Worm (Caenorhabditis elegans) whole organism, mixed stage, embryonic: ENCODE data around the gene dnj-26.

Experiments used
- ces-1 ChIP-seq: fragments of 150-350 bp; optimal IDR thresholded peaks from 2 replicates; lab custom pipeline; 2014; ENCODE audit warnings: missing biosample characterization, missing genetic modification reagents, missing genetic modification characterization
- cnd-1 ChIP-seq: fragments of 200-800 bp; sonication (Bioruptor generic); optimal IDR thresholded peaks from 2 replicates; lab custom pipeline; 2018; ENCODE audit warnings: mild to moderate bottlenecking, missing genetic modification characterization, missing compliant biosample characterization
- elt-1 ChIP-seq: sonication (generic microtip); optimal IDR thresholded peaks from 2 replicates; lab custom pipeline; 2017; ENCODE audit warnings: missing genetic modification characterization, mild to moderate bottlenecking, missing compliant biosample characterization, antibody characterized with exemption, moderate library complexity, borderline replicate concordance; ENCODE audit not compliant: insufficient read depth
- elt-3 ChIP-seq: fragments of 150-350 bp; optimal IDR thresholded peaks from 2 replicates; lab custom pipeline; 2014; ENCODE audit warnings: missing biosample characterization, missing genetic modification characterization
- nhr-12 ChIP-seq: fragments of 150-350 bp; optimal IDR thresholded peaks from 2 replicates; lab custom pipeline; 2014; ENCODE audit warnings: missing biosample characterization, missing genetic modification characterization
- nhr-237 ChIP-seq: fragments of 150-350 bp; optimal IDR thresholded peaks from 2 replicates; lab custom pipeline; 2014; ENCODE audit warnings: missing biosample characterization, missing genetic modification characterization
- nhr-76 ChIP-seq: sonication (generic microtip); optimal IDR thresholded peaks from 2 replicates; lab custom pipeline; 2017; ENCODE audit warnings: missing biosample characterization, missing genetic modification characterization
- pha-4 ChIP-seq: fragments of 150-350 bp; optimal IDR thresholded peaks from 2 replicates; lab custom pipeline; 2018; ENCODE audit warnings: missing biosample characterization, missing genetic modification reagents, missing genetic modification characterization
- snpc-4 ChIP-seq: fragments of 150-350 bp; optimal IDR thresholded peaks from 2 replicates; lab custom pipeline; 2014; ENCODE audit warnings: missing biosample characterization, missing genetic modification characterization
- unc-120 ChIP-seq: sonication (generic microtip); optimal IDR thresholded peaks from 2 replicates; lab custom pipeline; 2017; ENCODE audit warnings: missing genetic modification characterization, missing compliant biosample characterization; ENCODE audit not compliant: poor library complexity, severe bottlenecking
- unc-39 ChIP-seq: fragments of 150-350 bp; optimal IDR thresholded peaks from 2 replicates; lab custom pipeline; 2014; ENCODE audit warnings: missing biosample characterization, missing genetic modification characterization
- ztf-11 ChIP-seq: fragments of 150-350 bp; optimal IDR thresholded peaks from 2 replicates; lab custom pipeline; 2014; ENCODE audit warnings: missing biosample characterization, missing genetic modification characterization

DNA sequence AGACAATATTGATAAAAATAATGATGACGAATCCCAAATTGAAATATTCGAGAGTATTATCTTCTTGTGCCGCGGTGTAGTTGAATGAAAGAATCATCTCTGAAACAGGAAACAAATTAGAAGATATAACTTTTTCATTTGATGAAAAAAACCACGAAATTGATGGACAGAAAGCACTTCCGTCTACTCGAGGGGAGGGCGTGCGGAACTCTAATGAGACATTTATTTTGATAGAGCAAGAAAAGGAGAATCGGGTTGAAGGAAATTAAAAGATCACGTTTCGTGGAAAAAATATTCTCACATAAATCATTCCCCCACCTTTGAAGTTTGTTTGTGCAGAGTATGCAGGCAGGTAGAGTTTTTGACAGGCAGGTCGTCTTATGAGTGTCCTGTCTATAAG, 8.9 kb upstream of the dnj-26 start, which contains the start of gene sre-14:
- TF ChIP-seq nhr-12 (tag; lab: Kevin White, UChicago) (no peak), elt-3 (no peak), ztf-11 (tag; lab: Kevin White, UChicago) (no peak), nhr-76 (tag; lab: Kevin White, UChicago) (no peak), unc-120 (tag; lab: Kevin White, UChicago) (no peak), elt-1 (tag; lab: Kevin White, UChicago) (no peak), snpc-4 (tag; lab: Kevin White, UChicago) (no peak), ces-1 (GFP tag; lab: Kevin White, UChicago) (no peak), cnd-1 (no peak), pha-4 (tag; lab: Kevin White, UChicago) (no peak), unc-39 (no peak), nhr-237 (tag; lab: Kevin White, UChicago) (no peak)
